Fruit fly (Drosophila melanogaster): ENCODE results near the gene CG42327.

DNA sequence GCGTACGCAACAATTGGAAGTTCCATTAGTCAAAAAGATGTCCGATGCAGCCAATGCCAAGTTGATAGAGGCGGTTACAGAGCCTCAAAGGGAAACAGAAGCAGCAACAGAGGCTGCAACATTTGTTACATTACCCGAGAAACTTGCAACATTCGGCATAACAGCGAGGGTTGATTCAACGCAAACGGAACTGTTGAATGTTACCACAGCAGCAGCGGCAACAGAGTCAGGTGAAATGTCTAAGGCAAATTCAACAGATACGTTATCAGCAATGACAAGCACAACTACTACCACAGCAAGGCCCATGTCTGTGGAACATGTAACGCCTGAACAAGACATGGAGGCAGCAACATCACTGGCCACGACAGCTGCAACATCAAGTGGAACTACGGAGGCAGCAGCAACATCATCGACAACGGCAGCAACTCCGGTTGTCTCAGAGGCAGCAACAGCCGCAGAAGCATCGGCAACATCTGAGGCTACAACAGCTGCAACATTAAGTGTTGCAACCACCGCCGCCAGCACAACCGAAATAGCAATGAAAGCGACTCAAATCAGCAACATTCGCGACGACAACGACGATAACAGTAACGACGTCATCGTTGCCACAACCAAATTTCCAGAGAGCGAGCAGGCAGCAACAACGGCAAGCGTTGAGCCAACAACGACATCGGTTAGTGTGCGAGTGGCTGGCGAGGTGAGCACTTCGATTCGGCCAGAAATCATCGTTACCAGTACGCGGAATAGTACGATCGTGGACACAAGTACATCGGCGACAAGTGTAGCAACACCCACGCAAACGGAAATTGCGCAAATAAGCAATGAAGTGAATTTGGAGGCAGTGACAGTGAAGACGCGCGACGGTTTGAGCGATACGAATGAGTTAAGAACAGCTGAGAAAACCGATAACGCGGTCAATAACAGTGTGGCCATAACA is 13.3 kb downstream of the CG42327 start:
- TF ChIP-seq pan (optimal IDR thresholded peaks at IDR 0.05) (no peak), usp (GFP tag; optimal IDR thresholded peaks at IDR 0.05) (no peak), CG8478 (optimal IDR thresholded peaks at IDR 0.05) (no peak), psq (optimal IDR thresholded peaks at IDR 0.05) (no peak), EcR (GFP tag; optimal IDR thresholded peaks at IDR 0.05) (no peak), Dll (optimal IDR thresholded peaks at IDR 0.05) (no peak)
